Worm (Caenorhabditis elegans): Measurements from ENCODE around the gene ZK829.9.

ZK829.9 gene

ce11 chrIV:12010859-12011258, 40.5 kb downstream of the ZK829.9 start, which contains the start of the genes ZK617.26 and unc-22:
Gene ZK617.26 (minus strand): TSS chrIV:12010959.
Gene unc-22 (minus strand): TSS chrIV:12011007.
- TF ChIP-seq nfya-2 (GFP tag; IDR thresholded peaks at IDR 0.05), result no peak
- TF ChIP-seq egrh-3 (GFP tag; IDR thresholded peaks at IDR 0.05), result no peak

- TF ChIP-seq K12H6.12 (tag; optimal IDR thresholded peaks at IDR 0.05) (peak; percentile 4), hmg-1.2 (GFP tag; IDR thresholded peaks at IDR 0.05) (peak; percentile 85), ceh-91 (GFP tag; IDR thresholded peaks at IDR 0.05) (no peak), ceh-100 (GFP tag; IDR thresholded peaks at IDR 0.05) (no peak), zfh-2 (GFP tag; conservative IDR thresholded peaks at IDR 0.05) (peak; percentile 93)
Measured at ce11 chrIV:12012439-12013003, 42.2 kb downstream of the ZK829.9 start.

ce11 chrIV:12013120-12013519, 42.8 kb downstream of the ZK829.9 start, which contains the start of gene spe-17:
Gene spe-17 (plus strand): TSS chrIV:12013420.
- TF ChIP-seq B0336.3 (GFP tag; IDR thresholded peaks at IDR 0.05) (no peak), mxl-1 (tag; optimal IDR thresholded peaks at IDR 0.05) (no peak), hsf-1 (GFP tag; IDR thresholded peaks at IDR 0.05) (no peak), dox-1 (GFP tag; IDR thresholded peaks at IDR 0.05) (no peak), tlf-1 (GFP tag; optimal IDR thresholded peaks at IDR 0.05) (no peak), madf-6 (GFP tag; IDR thresholded peaks at IDR 0.05) (no peak), hlh-26 (GFP tag; conservative IDR thresholded peaks at IDR 0.05) (no peak), nfya-2 (GFP tag; IDR thresholded peaks at IDR 0.05) (no peak), xnd-1 (tag; optimal IDR thresholded peaks at IDR 0.05) (no peak), F57A8.1 (GFP tag; optimal IDR thresholded peaks at IDR 0.05) (no peak), ceh-91 (GFP tag; IDR thresholded peaks at IDR 0.05) (no peak), atf-7 (tag; optimal IDR thresholded peaks at IDR 0.05) (no peak), gei-17 (GFP tag; optimal IDR thresholded peaks at IDR 0.05) (no peak), nhr-120 (GFP tag; IDR thresholded peaks at IDR 0.05) (no peak), F33H1.4 (GFP tag; IDR thresholded peaks at IDR 0.05) (no peak)

- no peak for TF ChIP-seq lin-35 (GFP tag; optimal IDR thresholded peaks at IDR 0.05)
- TF ChIP-seq Y53G8AR.9 (GFP tag; conservative IDR thresholded peaks at IDR 0.05), result no peak
Measured at ce11 chrIV:12015586-12015985, 45.3 kb downstream of the ZK829.9 start, which contains the start of gene lips-6. Gene lips-6 (minus strand): TSS chrIV:12015686.

ce11 chrIV:12018920-12019319, 48.6 kb downstream of the ZK829.9 start:
- TF ChIP-seq madf-10 (tag; optimal IDR thresholded peaks at IDR 0.05) (no peak), fkh-3 (tag; optimal IDR thresholded peaks at IDR 0.05) (no peak), snpc-1.1 (tag; optimal IDR thresholded peaks at IDR 0.05; ENCODE audit: insufficient read depth) (no peak), F39B2.1 (GFP tag; IDR thresholded peaks at IDR 0.05) (no peak)

- TF ChIP-seq ama-1 (optimal IDR thresholded peaks at IDR 0.05), result no peak
- no peak for TF ChIP-seq ama-1 (GFP tag; optimal IDR thresholded peaks at IDR 0.05)
- no peak for TF ChIP-seq cebp-2 (GFP tag; IDR thresholded peaks at IDR 0.05)
- no peak for TF ChIP-seq lir-1 (GFP tag; conservative IDR thresholded peaks at IDR 0.05)
- no peak for TF ChIP-seq gei-17 (GFP tag; optimal IDR thresholded peaks at IDR 0.05)
- no peak for TF ChIP-seq Y79H2A.3 (GFP tag; conservative IDR thresholded peaks at IDR 0.05)
- no peak for TF ChIP-seq madf-8 (GFP tag; conservative IDR thresholded peaks at IDR 0.05)
- no peak for TF ChIP-seq ztf-6 (GFP tag; IDR thresholded peaks at IDR 0.05)
- TF ChIP-seq B0019.2 (GFP tag; conservative IDR thresholded peaks at IDR 0.05), result no peak
Measured at ce11 chrIV:12021360-12021759, 51.0 kb downstream of the ZK829.9 start.
